Fruit fly (Drosophila melanogaster) ovary, adult (tissue): ENCODE results near the gene pyd.

Experiments used
- CG17801 ChIP-seq: fragments of 200-800 bp; optimal IDR thresholded peaks from 2 replicates; lab custom pipeline; 2019; ENCODE audit warnings: missing biosample characterization, mild to moderate bottlenecking, missing genetic modification characterization, moderate library complexity; ENCODE audit not compliant: partially characterized antibody

The pyd gene

DNA sequence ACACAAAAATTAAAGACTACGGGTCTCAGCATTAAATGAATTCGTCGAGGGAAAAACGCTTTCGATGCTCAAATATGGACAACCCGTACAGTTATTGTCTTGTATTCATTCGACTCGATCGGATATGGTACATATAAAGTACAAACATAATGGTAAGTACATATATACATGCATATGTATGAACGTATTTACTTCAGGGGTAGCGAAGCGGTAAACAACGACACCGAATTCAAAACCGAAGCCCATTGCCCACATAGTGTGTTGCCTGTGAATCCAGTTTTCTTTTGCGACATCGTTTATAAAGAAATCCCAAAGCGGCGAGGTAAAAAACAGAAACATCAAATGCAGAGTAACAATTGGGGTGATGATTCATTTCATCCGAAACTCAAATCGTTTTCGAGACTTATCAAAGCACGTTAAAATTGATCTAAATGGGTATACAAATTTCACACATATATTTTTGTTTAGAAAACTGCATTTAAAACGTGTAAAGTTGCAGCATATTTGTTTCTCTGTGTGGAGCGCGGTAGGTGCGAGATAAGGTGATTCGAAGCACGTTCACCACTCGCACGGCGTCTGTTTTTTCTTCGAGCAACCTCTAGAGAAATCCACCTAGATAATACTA, 119.2 kb downstream of the pyd start:
- no peak for TF ChIP-seq CG17801 (GFP tag; lab: Kevin White, UChicago)

DNA sequence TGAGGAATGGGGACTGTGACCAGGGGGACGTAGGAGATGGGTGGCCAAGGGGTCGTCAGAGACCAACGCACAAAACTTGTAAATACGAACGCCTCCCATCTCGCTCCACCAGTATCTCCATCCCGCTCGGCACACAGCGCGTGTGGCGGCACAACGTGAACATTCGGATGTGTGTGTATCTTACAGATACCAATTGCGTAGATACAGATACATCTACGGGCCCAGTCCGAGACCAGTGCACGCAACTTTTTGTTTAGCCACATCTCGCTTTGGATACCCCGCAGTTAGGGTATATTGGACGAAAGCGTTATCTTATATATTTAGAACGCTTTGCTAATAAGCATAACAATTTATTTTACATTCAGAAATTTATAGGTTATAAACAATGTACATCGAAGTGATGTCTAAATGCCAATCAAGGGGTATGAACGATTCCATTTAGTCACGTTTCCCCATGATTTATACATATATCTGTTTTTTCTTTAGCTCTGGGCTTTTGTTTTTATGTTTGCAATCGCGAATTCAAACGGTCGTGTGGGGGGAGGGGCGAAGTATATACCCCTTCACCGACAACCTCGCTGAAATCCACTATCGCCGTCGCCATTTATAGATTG, 120.3 kb downstream of the pyd start:
- peak; percentile 73 for TF ChIP-seq CG17801 (GFP tag; lab: Kevin White, UChicago)

DNA sequence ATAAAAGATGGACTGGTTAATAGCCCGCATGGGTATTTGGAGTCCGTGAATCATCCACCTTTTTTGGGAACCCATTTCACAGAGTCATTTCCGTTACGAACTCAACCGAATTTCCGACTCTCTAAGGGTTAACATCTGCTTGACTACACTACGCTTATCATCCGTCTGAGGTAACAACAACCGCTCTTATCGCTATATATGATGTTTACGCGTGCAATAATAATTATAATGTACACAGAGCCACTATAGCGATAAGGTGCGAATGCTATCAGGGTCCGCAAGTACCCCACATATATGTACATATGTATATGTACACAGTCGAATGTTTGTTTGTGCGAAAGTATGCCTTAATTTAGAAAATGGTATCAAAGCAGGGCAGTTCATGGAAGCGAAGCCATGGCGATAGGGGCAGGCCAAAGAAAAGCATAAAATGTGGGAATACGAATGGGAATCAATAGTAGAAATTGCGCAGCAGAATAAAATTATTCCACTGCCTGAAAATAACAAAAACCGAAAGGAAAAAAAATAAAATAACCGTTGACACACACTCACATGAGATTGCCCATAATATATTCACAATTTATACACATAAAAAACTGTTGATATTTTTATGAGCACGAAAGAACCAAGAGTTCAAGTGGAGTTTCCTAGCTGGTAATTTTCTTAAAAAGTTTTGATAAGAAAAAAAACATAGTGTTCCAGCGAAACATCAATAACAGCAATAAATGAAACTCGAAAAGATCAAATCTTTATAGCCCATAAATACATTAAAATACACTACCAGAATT, 121.1 kb downstream of the pyd start:
- peak; percentile 72 for TF ChIP-seq CG17801 (GFP tag; lab: Kevin White, UChicago)

DNA sequence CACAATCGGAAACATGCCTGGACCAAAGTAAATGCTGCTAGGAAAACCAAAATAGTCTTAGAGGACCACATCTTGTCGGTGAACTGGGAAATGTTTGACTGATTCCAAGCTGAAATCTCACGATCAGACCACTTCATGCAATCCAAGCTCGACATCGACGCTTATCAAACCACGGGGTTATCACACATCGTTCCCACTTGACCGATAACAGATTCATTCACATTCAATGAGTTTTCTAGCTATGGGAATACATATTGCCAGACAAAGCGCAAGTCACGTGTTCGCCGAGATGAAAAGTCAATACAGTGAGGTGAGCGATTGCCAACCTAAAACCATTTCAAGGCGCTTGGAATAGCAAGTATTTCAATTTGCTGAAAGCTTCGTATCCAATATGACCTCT, 122.0 kb downstream of the pyd start:
- TF ChIP-seq CG17801 (GFP tag; lab: Kevin White, UChicago), result no peak

DNA sequence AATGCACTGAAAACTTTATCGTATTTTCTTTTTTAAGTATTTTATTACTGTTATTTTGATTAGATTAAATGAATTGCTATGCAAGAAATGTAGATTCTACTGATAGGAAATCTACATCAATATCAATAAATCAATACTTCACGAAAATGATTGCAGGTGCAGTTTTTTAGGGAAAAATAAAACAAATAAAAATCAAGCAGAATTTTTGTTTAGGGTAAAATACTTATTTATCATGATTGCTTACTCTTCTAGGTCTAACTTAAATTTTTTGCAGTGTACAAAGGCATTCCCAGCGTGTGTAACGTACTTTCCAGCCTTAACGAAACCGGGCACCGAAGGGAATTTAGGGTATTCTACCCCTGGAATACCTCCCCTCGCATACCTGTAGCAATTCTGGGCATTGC, 123.2 kb downstream of the pyd start:
- no peak for TF ChIP-seq CG17801 (GFP tag; lab: Kevin White, UChicago)

DNA sequence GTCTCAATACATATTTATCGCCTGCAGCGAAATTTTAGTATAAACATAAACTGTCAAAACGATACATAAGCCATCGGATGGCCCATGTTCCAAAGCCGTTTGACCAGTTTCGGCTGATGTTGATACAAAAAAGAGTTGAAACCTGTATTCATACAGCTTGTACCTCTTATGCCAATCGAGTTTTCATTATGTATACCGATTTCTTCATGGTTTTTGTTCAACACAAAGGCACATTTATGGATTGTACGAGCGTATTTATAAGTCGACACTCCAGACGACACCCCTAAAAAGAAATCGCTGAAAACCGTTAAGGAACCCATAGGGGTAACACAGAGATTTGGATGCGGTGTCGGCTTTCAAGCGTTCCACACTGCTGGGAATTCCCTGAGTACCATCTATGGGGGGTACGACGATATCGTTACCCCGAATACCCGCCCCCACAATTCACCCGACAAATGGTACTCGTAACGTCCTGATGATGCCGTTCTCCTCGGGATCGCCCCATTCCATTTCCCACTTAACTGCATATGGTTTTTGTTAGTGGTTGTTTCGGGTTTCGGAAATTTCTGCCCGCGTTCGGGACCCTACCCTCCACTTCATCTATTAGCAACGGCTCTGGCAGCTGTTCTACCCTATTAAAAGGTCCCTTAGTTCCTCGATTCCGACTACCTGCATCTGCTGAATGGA, 123.7 kb downstream of the pyd start:
- no peak for TF ChIP-seq CG17801 (GFP tag; lab: Kevin White, UChicago)

DNA sequence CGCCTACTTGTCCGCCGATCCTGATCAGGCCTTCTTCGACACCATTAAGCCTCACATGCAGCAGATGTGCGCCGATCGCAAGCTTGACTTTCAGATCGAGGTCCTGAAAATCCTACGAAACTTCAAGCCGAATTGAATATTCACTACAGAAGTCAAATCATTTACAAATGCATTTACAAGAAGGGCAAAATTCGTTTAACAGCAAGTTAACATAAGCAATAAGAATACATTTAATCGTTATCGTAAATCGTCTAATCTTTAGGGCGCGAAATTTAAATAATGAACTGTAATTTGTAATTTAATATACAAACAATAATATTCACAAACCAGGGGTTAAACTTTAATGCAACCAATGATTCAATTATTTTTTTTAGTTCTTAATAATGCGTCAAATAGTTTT, 124.6 kb downstream of the pyd start:
- no peak for TF ChIP-seq CG17801 (GFP tag; lab: Kevin White, UChicago)

DNA sequence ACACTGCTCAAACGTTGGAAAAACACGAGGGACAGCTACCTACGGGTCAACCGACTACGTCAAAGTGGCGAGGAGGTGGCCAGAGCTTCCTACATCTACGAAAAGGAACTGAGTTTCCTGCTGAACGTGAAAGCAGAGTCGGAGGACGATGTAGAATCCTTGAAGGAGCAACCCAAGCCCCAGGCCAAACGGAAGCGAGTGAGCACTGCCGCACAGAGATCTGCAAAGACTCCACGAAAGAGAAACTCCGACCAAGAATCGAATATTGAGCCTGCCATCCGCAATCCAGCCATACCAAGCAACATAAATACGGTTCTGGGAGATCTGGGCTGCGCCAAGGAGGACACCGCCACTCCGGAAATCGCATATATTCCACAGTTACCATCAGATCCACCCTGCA, 125.1 kb downstream of the pyd start:
- no peak for TF ChIP-seq CG17801 (GFP tag; lab: Kevin White, UChicago)

DNA sequence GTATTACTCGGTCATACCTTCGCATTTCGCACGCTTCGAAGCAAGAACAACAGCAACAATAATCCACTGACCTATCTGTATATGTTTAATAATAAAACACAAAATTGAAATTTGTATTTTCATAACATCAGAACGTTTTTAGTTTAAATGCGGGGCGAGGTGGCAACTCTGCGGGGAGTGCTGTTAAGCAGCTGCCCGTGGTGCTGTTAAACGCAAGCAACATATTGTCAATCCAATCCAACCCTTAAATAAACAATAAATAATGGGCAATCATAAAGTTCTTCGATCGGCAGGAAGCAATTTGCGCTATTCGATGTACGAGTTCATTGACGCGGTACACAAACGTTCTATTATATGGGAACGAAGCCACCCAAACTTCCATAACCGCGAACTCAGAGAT, 125.6 kb downstream of the pyd start, which contains the start of gene hng2:
Gene hng2, plus strand, starts transcription at position 219 of the 400 bp plus-strand sequence.
- TF ChIP-seq CG17801 (GFP tag; lab: Kevin White, UChicago), result no peak

DNA sequence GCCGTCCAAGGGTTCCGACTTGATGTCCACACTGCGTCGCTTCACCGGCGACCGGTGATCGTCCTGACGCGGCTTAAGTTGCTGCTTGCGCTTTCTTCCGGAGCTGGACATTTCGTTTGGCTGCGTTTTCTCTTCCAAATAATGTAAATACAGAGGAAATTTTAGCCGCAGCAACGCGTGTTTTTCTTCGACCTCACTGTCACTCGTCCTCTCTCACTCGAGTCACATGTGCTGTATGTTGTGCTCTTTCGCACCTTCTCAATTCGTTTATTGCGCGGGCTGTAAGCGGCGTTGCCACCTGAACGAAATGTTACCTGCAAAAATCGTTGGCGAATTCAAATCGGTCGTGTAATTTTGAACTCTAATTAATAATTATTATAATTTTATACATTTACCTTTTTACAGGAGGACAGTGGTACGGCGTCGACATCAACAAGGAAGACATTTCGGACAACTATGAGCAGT, 126.3 kb downstream of the pyd start, which contains the start of gene CG9839:
Gene CG9839, minus strand, starts transcription at position 415 of the 465 bp plus-strand sequence.
- no peak for TF ChIP-seq CG17801 (GFP tag; lab: Kevin White, UChicago)

DNA sequence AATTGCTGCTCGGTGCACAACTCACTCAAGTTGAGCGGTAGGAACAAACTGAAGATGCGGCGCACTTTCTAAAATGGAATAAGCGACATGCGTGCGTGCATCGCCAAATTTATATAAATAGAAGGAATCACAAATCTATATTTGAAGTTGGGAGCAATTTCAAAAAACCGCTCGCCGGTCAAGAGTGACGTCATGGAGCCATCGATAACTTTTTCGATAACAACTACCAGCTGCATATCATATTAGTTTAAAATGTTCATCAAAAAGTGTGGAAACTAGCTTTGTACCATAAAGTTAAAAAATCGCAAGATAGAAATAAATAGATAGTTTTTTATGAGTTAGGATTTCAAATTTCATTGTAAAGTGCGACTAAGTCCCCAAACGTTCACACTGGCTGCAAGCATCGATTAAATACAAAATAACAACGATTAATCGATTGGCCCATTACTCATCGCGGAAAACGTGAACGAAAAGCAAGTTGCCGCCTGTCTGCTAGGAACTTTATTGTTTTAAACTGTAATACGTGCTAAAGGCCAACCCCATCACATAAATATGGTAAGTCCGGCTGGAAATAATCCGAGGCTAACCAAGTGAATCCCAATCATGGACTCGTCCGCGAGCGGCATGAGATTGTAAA, 130.5 kb downstream of the pyd start, which contains the start of the genes Pif1A, Pif1B and CCT7:
Gene Pif1A, minus strand, starts transcription at position 51 of the 637 bp plus-strand sequence.
Gene Pif1B, minus strand, starts transcription at position 51 of the 637 bp plus-strand sequence.
Gene CCT7, plus strand, starts transcription at position 439 of the 637 bp plus-strand sequence.
- TF ChIP-seq CG17801 (GFP tag; lab: Kevin White, UChicago), result no peak

DNA sequence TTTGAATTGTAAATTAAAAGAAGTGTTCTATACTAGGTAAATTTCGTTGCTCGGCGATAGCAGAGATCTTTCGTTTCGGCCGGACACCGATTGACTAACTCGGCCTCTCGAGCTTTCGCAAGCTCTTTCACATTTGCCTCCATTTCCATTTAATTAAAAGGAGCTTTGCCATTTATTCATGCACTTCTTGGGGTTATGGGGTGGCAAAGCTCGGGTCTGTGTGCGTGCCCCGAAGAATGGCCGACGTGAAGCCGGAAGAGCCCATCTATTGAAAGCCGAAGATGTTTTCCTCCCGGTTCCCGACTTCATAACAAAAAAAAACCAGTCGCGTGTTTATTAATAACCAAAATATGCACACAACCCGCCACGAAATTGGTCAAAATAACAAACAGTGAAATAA, 131.8 kb downstream of the pyd start:
- TF ChIP-seq CG17801 (GFP tag; lab: Kevin White, UChicago), result no peak

DNA sequence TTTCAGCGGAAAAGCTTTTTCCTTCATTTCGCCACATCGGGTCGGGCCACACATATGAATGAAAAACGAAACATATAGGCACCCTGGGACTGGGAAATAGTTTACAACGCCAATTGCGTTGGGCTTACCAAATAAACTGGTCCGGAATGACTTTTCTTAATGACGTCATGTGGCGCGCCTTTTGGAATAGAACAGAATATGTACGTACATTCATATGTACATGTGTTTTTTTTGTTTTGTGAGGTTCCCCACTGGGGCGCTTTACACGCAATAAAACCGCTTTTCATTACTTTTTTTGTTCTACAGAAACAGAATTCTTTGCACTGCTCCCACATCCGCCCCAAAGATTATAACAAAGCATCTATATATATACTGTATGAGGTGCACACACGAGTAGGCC, 133.4 kb downstream of the pyd start:
- TF ChIP-seq CG17801 (GFP tag; lab: Kevin White, UChicago), result no peak

DNA sequence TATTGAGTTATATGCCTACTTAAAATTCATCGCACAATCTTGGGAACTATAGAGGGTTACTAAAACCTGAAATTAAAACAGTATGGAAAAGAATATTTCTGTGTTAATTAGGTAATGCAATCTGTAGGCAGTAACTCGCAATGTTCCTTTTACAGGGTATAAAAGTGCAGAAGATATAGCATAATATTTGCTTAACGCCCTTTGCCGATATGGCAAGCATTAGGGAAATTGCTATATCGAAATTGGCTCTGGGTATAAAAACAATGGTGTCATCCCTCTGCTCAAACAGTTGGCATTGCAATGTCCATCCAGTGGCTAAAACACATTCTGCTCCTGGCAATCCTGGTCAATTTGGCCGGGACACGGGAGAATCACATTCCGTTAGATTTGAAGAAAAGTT, 137.3 kb downstream of the pyd start, which contains the start of gene Ir85a:
Gene Ir85a, plus strand, starts transcription at position 301 of the 400 bp plus-strand sequence.
- no peak for TF ChIP-seq CG17801 (GFP tag; lab: Kevin White, UChicago)
